Worm (Caenorhabditis elegans) whole organism, young adult: Measurements from ENCODE around the gene dlc-1.

Experiments used
- B0019.2 ChIP-seq: fragments of 200-800 bp; sonication (Bioruptor generic); conservative IDR thresholded peaks from 2 replicates; pipeline ENCODE4 v1.3.6; 2022; ENCODE audit warnings: missing genetic modification reagents, missing genetic modification characterization, missing compliant biosample characterization
- C06A6.2 ChIP-seq: fragments of 200-800 bp; sonication (Bioruptor generic); conservative IDR thresholded peaks from 2 replicates; pipeline ENCODE4 v1.3.6; 2022; ENCODE audit warnings: missing genetic modification characterization, missing compliant biosample characterization
- F37B4.10 ChIP-seq: fragments of 200-800 bp; sonication (Bioruptor generic); IDR thresholded peaks from 2 replicates; pipeline ENCODE4 v1.3.6; 2022; ENCODE audit warnings: missing genetic modification characterization, missing compliant biosample characterization
- F52B5.7 ChIP-seq: sonication (generic microtip); optimal IDR thresholded peaks from 2 replicates; lab custom pipeline; 2016; ENCODE audit warnings: mild to moderate bottlenecking, missing genetic modification characterization, missing compliant biosample characterization
- Y56A3A.18 ChIP-seq: fragments of 200-800 bp; sonication (Bioruptor generic); IDR thresholded peaks from 2 replicates; pipeline ENCODE4 v1.3.6; 2022; ENCODE audit warnings: missing genetic modification reagents, missing genetic modification characterization, missing compliant biosample characterization
- ZK185.1 ChIP-seq: sonication (generic microtip); optimal IDR thresholded peaks from 2 replicates; lab custom pipeline; 2016; ENCODE audit warnings: mild to moderate bottlenecking, missing genetic modification characterization, missing compliant biosample characterization; ENCODE audit not compliant: poor library complexity, severe bottlenecking
- aptf-3 ChIP-seq: fragments of 200-800 bp; sonication (Bioruptor generic); IDR thresholded peaks from 2 replicates; pipeline ENCODE4 v1.3.6; 2022; ENCODE audit warnings: missing genetic modification characterization, missing compliant biosample characterization
- atf-7 ChIP-seq: sonication (generic microtip); optimal IDR thresholded peaks from 2 replicates; lab custom pipeline; 2017; ENCODE audit warnings: mild to moderate bottlenecking, missing genetic modification characterization, missing compliant biosample characterization
- attf-5 ChIP-seq: fragments of 200-800 bp; sonication (Bioruptor generic); optimal IDR thresholded peaks from 2 replicates; lab custom pipeline; 2018; ENCODE audit warnings: mild to moderate bottlenecking, missing genetic modification characterization, missing compliant biosample characterization
- attf-6 ChIP-seq: fragments of 200-800 bp; sonication (Bioruptor generic); IDR thresholded peaks from 2 replicates; pipeline ENCODE4 v1.3.6; 2022; ENCODE audit warnings: missing genetic modification reagents, missing genetic modification characterization, missing compliant biosample characterization
- bed-1 ChIP-seq: fragments of 200-800 bp; sonication (Bioruptor generic); IDR thresholded peaks from 2 replicates; pipeline ENCODE4 v1.3.6; 2022; ENCODE audit warnings: missing genetic modification reagents, missing genetic modification characterization, missing compliant biosample characterization
- bed-2 ChIP-seq: fragments of 200-800 bp; sonication (Bioruptor generic); IDR thresholded peaks from 2 replicates; pipeline ENCODE4 v1.3.6; 2022; ENCODE audit warnings: missing genetic modification reagents, missing genetic modification characterization, missing compliant biosample characterization
- ccch-3 ChIP-seq: fragments of 200-800 bp; sonication (Bioruptor generic); optimal IDR thresholded peaks from 2 replicates; lab custom pipeline; 2018; ENCODE audit warnings: mild to moderate bottlenecking, missing genetic modification characterization, missing compliant biosample characterization
- cebp-1 ChIP-seq, 2 experiments: fragments of 200-800 bp in 1 of 2; sonication (Bioruptor generic) in 1 of 2; sonication (generic microtip) in 1 of 2; IDR thresholded peaks in 1 of 2; optimal IDR thresholded peaks in 1 of 2; 2 replicates each; pipeline versions ENCODE4 v1.3.6 to Lab custom; 2017 to 2022; ENCODE audit warnings: missing compliant biosample characterization in 2 of 2, missing genetic modification characterization in 2 of 2, mild to moderate bottlenecking in 1 of 2, missing genetic modification reagents in 1 of 2, moderate library complexity in 1 of 2
- cebp-2 ChIP-seq: fragments of 200-800 bp; sonication (Bioruptor generic); IDR thresholded peaks from 2 replicates; pipeline ENCODE4 v1.3.6; 2022; ENCODE audit warnings: missing genetic modification characterization, missing compliant biosample characterization
- ceh-100 ChIP-seq: fragments of 200-800 bp; sonication (Bioruptor generic); IDR thresholded peaks from 2 replicates; pipeline ENCODE4 v1.3.6; 2022; ENCODE audit warnings: missing genetic modification reagents, missing genetic modification characterization, missing compliant biosample characterization
- ceh-27 ChIP-seq: fragments of 200-800 bp; sonication (Bioruptor generic); optimal IDR thresholded peaks from 2 replicates; lab custom pipeline; 2018; ENCODE audit warnings: mild to moderate bottlenecking, missing genetic modification characterization, moderate library complexity, missing compliant biosample characterization
- ceh-40 ChIP-seq: fragments of 200-800 bp; sonication (Bioruptor generic); IDR thresholded peaks from 2 replicates; pipeline ENCODE4 v1.3.6; 2022; ENCODE audit warnings: missing genetic modification characterization, missing compliant biosample characterization
- ceh-58 ChIP-seq: fragments of 200-800 bp; sonication (Bioruptor generic); IDR thresholded peaks from 2 replicates; pipeline ENCODE4 v1.3.6; 2022; ENCODE audit warnings: missing genetic modification characterization, missing compliant biosample characterization
- ceh-79 ChIP-seq: sonication (generic microtip); optimal IDR thresholded peaks from 2 replicates; lab custom pipeline; 2017; ENCODE audit warnings: mild to moderate bottlenecking, missing genetic modification characterization, missing compliant biosample characterization
- ceh-91 ChIP-seq: fragments of 200-800 bp; sonication (Bioruptor generic); IDR thresholded peaks from 2 replicates; pipeline ENCODE4 v1.3.6; 2022; ENCODE audit warnings: missing genetic modification reagents, missing genetic modification characterization, missing compliant biosample characterization
- dpff-1 ChIP-seq: sonication (generic microtip); optimal IDR thresholded peaks from 2 replicates; lab custom pipeline; 2017; ENCODE audit warnings: mild to moderate bottlenecking, missing genetic modification characterization, missing compliant biosample characterization
- egl-18 ChIP-seq: fragments of 200-800 bp; sonication (Bioruptor generic); IDR thresholded peaks from 2 replicates; pipeline ENCODE4 v1.3.6; 2022; ENCODE audit warnings: missing genetic modification reagents, missing genetic modification characterization, missing compliant biosample characterization
- egrh-3 ChIP-seq: fragments of 200-800 bp; sonication (Bioruptor generic); IDR thresholded peaks from 2 replicates; pipeline ENCODE4 v1.3.6; 2022; ENCODE audit warnings: missing genetic modification reagents, missing genetic modification characterization, missing compliant biosample characterization
- hmg-1.2 ChIP-seq: fragments of 200-800 bp; sonication (Bioruptor generic); IDR thresholded peaks from 2 replicates; pipeline ENCODE4 v1.3.6; 2022; ENCODE audit warnings: missing genetic modification reagents, missing genetic modification characterization, missing compliant biosample characterization
- hsf-1 ChIP-seq: fragments of 200-800 bp; sonication (Bioruptor generic); IDR thresholded peaks from 2 replicates; pipeline ENCODE4 v1.3.6; 2022; ENCODE audit warnings: missing genetic modification reagents, missing genetic modification characterization, missing compliant biosample characterization
- let-526 ChIP-seq: fragments of 200-800 bp; sonication (Bioruptor generic); IDR thresholded peaks from 2 replicates; pipeline ENCODE4 v1.3.6; 2022; ENCODE audit warnings: missing genetic modification reagents, missing genetic modification characterization, missing compliant biosample characterization
- lin-54 ChIP-seq: fragments of 200-800 bp; sonication (Bioruptor generic); optimal IDR thresholded peaks from 2 replicates; lab custom pipeline; 2018; ENCODE audit warnings: mild to moderate bottlenecking, missing genetic modification characterization, missing compliant biosample characterization
- madf-6 ChIP-seq: fragments of 200-800 bp; sonication (Bioruptor generic); IDR thresholded peaks from 2 replicates; pipeline ENCODE4 v1.3.6; 2022; ENCODE audit warnings: missing genetic modification reagents, missing genetic modification characterization, missing compliant biosample characterization
- mcd-1 ChIP-seq: fragments of 200-800 bp; sonication (Bioruptor generic); IDR thresholded peaks from 2 replicates; pipeline ENCODE4 v1.3.6; 2022; ENCODE audit warnings: missing genetic modification reagents, missing genetic modification characterization, missing compliant biosample characterization
- mel-28 ChIP-seq: sonication (generic microtip); optimal IDR thresholded peaks from 2 replicates; lab custom pipeline; 2016; ENCODE audit warnings: borderline replicate concordance, mild to moderate bottlenecking, missing genetic modification characterization, missing compliant biosample characterization
- mes-4 ChIP-seq: sonication (generic microtip); optimal IDR thresholded peaks from 2 replicates; lab custom pipeline; 2016; ENCODE audit warnings: missing genotype, missing genetic modification characterization, missing compliant biosample characterization
- mxl-1 ChIP-seq: sonication (generic microtip); optimal IDR thresholded peaks from 2 replicates; lab custom pipeline; 2016; ENCODE audit warnings: missing genetic modification characterization, missing compliant biosample characterization
- nfya-2 ChIP-seq: fragments of 200-800 bp; sonication (Bioruptor generic); IDR thresholded peaks from 2 replicates; pipeline ENCODE4 v1.3.6; 2022; ENCODE audit warnings: missing genetic modification reagents, missing genetic modification characterization, missing compliant biosample characterization
- nfyb-1 ChIP-seq: fragments of 200-800 bp; sonication (Bioruptor generic); IDR thresholded peaks from 2 replicates; pipeline ENCODE4 v1.3.6; 2022; ENCODE audit warnings: missing genetic modification reagents, missing genetic modification characterization, missing compliant biosample characterization
- pha-4 ChIP-seq: fragments of 150-350 bp; sonication (generic microtip); optimal IDR thresholded peaks from 2 replicates; lab custom pipeline; 2014; ENCODE audit warnings: missing biosample characterization, missing genetic modification reagents, missing genetic modification characterization
- rec-8 ChIP-seq, 2 experiments: sonication (generic microtip); optimal IDR thresholded peaks; 2 replicates each; lab custom pipeline; 2016; ENCODE audit warnings: mild to moderate bottlenecking in 2 of 2, missing genetic modification characterization in 2 of 2, missing genetic modification reagents in 2 of 2, missing genotype in 2 of 2, missing biosample characterization in 1 of 2, missing compliant biosample characterization in 1 of 2, moderate library complexity in 1 of 2
- sdz-38 ChIP-seq: sonication (generic microtip); optimal IDR thresholded peaks from 2 replicates; lab custom pipeline; 2016; ENCODE audit warnings: missing genotype, missing genetic modification characterization, missing compliant biosample characterization
- snpc-1.1 ChIP-seq: sonication (generic microtip); optimal IDR thresholded peaks from 2 replicates; lab custom pipeline; 2017; ENCODE audit warnings: missing genetic modification characterization, mild to moderate bottlenecking, missing compliant biosample characterization, antibody characterized with exemption, moderate library complexity, missing genotype, missing genetic modification reagents; ENCODE audit not compliant: insufficient read depth
- snpc-3.4 ChIP-seq: sonication (generic microtip); optimal IDR thresholded peaks from 2 replicates; lab custom pipeline; 2017; ENCODE audit warnings: missing genetic modification characterization, mild to moderate bottlenecking, missing compliant biosample characterization, antibody characterized with exemption, moderate library complexity, missing genotype, missing genetic modification reagents
- somi-1 ChIP-seq: fragments of 200-800 bp; sonication (Bioruptor generic); optimal IDR thresholded peaks from 2 replicates; lab custom pipeline; 2018; ENCODE audit warnings: mild to moderate bottlenecking, missing genetic modification characterization, missing compliant biosample characterization
- tbp1 ChIP-seq: fragments of 200-800 bp; sonication (Bioruptor generic); optimal IDR thresholded peaks from 2 replicates; lab custom pipeline; 2018; ENCODE audit warnings: mild to moderate bottlenecking, missing genetic modification characterization, missing compliant biosample characterization
- tlf-1 ChIP-seq: fragments of 200-800 bp; sonication (Bioruptor generic); optimal IDR thresholded peaks from 2 replicates; lab custom pipeline; 2018; ENCODE audit warnings: mild to moderate bottlenecking, missing genetic modification characterization, missing compliant biosample characterization
- unc-130 ChIP-seq: sonication (generic microtip); optimal IDR thresholded peaks from 2 replicates; lab custom pipeline; 2016; ENCODE audit warnings: missing genetic modification reagents, missing genetic modification characterization, missing compliant biosample characterization
- zim-3 ChIP-seq: sonication (generic microtip); optimal IDR thresholded peaks from 2 replicates; lab custom pipeline; 2017; ENCODE audit warnings: mild to moderate bottlenecking, missing genetic modification characterization, moderate library complexity, missing compliant biosample characterization
- ztf-3 ChIP-seq: fragments of 200-800 bp; sonication (Bioruptor generic); optimal IDR thresholded peaks from 2 replicates; lab custom pipeline; 2018; ENCODE audit warnings: mild to moderate bottlenecking, missing genetic modification characterization, missing compliant biosample characterization

Gene dlc-1

DNA sequence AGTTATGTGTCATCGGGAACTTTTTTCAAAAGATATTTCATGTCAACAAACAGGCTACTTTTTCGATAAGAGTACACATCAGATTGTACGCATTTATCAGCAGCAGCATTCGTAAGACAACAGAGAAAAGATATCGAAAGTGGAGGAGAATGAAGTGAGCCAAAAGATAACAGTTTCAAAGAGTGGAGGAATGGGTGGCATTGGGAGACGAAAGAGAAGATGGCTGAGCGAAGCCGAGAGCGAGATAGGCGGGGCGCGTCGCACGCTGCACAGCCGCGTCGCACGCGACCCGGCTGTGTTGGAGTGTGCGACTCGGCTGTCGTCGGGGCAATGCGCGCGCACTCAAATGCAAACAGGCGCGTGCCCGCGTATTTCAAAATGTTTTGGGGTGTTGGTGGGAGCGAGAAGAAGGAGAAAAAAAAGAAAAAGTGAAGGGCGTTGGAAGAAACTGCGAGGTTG lies 563 bp upstream of the dlc-1 start (continued):
- TF ChIP-seq cebp-2 (GFP tag; lab: Robert Waterston, UW) = 0 out of 2 replicates have a peak, but pooled peaks have one; percentile 78
- TF ChIP-seq ceh-27 (GFP tag; lab: Kevin White, UChicago) = peak; percentile 90
- TF ChIP-seq lin-54 = peak; percentile 92
- TF ChIP-seq sdz-38 (tag; lab: Kevin White, UChicago) = no peak
- TF ChIP-seq mel-28 (tag; lab: Kevin White, UChicago) = peak; percentile 20
- peak; percentile 71 for TF ChIP-seq ceh-91 (GFP tag; lab: Robert Waterston, UW)
- TF ChIP-seq hsf-1 (GFP tag; lab: Robert Waterston, UW) = peak; percentile 80
- TF ChIP-seq snpc-3.4 (tag; lab: Kevin White, UChicago) = no peak
- peak; percentile 95 for TF ChIP-seq nfyb-1 (GFP tag; lab: Robert Waterston, UW)
- peak; percentile 30 for TF ChIP-seq ZK185.1 (tag; lab: Kevin White, UChicago)
- no peak for TF ChIP-seq egl-18

DNA sequence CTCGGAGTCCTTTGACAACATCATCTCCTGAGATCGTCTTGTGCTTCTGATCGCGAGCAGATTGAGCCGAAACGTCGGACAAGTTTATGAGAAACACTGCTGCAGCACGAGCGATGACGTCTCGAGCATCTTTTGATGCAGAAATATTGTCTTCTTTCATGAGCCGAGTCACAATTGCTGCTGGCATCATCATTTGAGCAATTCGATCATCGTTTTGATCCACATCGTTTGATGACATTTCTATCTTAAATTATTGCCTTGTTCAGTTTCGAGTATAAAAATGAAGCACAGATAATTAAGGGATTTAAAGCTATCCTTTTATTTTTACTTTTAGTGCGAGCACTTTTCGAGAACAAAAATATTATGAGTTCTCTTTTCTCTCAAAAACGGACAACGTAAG lies 969 bp downstream of the dlc-1 start, which contains the start of gene T26A5.8:
Gene T26A5.8, minus strand, starts transcription at position 247 of the 400 bp plus-strand sequence.
- TF ChIP-seq lin-54 = peak; percentile 63
- no peak for TF ChIP-seq egrh-3 (GFP tag; lab: Robert Waterston, UW)
- TF ChIP-seq F37B4.10 = no peak
- no peak for TF ChIP-seq mxl-1 (tag; lab: Kevin White, UChicago)
- TF ChIP-seq ceh-27 (GFP tag; lab: Kevin White, UChicago) = no peak
- peak; percentile 11 for TF ChIP-seq tlf-1
- TF ChIP-seq F52B5.7 (tag; lab: Kevin White, UChicago) = peak; percentile 73
- peak; percentile 36; the same call in 1 of the 2 replicates for TF ChIP-seq Y56A3A.18 (GFP tag; lab: Robert Waterston, UW)
- TF ChIP-seq ccch-3 (GFP tag; lab: Kevin White, UChicago) = no peak
- TF ChIP-seq dpff-1 (tag; lab: Kevin White, UChicago) = no peak
- TF ChIP-seq ceh-100 = peak; percentile 41; the same call in 1 of the 2 replicates
- TF ChIP-seq ceh-91 (GFP tag; lab: Robert Waterston, UW) = no peak
- no peak for TF ChIP-seq mes-4 (tag; lab: Kevin White, UChicago)
- TF ChIP-seq atf-7 (tag; lab: Kevin White, UChicago) = peak; percentile 33
- no peak for TF ChIP-seq nfya-2 (GFP tag; lab: Robert Waterston, UW)
- no peak for TF ChIP-seq let-526 (GFP tag; lab: Robert Waterston, UW)
- no peak for TF ChIP-seq ceh-58 (GFP tag; lab: Robert Waterston, UW)
- TF ChIP-seq zim-3 (tag; lab: Kevin White, UChicago) = peak; percentile 50
- peak; percentile 22 for TF ChIP-seq unc-130 (GFP tag; lab: Kevin White, UChicago)
- no peak for TF ChIP-seq C06A6.2 (GFP tag; lab: Robert Waterston, UW)
- TF ChIP-seq mcd-1 (GFP tag; lab: Robert Waterston, UW) = peak; percentile 47; the same call in 1 of the 2 replicates
- TF ChIP-seq madf-6 (GFP tag; lab: Robert Waterston, UW) = peak; percentile 65
- no peak for TF ChIP-seq rec-8 (tag; optimal IDR thresholded peaks at IDR 0.05; lab: Kevin White, UChicago)
- no peak for TF ChIP-seq B0019.2
- no peak for TF ChIP-seq ceh-79 (tag; lab: Kevin White, UChicago)
- TF ChIP-seq tbp1 (GFP tag; lab: Kevin White, UChicago) = peak; percentile 23
- TF ChIP-seq bed-1 (GFP tag; lab: Robert Waterston, UW) = no peak
- TF ChIP-seq somi-1 (GFP tag; lab: Kevin White, UChicago) = no peak
- TF ChIP-seq hmg-1.2 (GFP tag; lab: Robert Waterston, UW) = no peak
- peak; percentile 31; the same call in 1 of the 2 replicates for TF ChIP-seq attf-6 (GFP tag; lab: Robert Waterston, UW)
- TF ChIP-seq pha-4 = no peak
- TF ChIP-seq attf-5 = no peak
- TF ChIP-seq cebp-1 (GFP tag; IDR thresholded peaks at IDR 0.05; lab: Robert Waterston, UW) = no peak
- peak; percentile 26 for TF ChIP-seq cebp-1 (tag; optimal IDR thresholded peaks at IDR 0.05; lab: Kevin White, UChicago)
- no peak for TF ChIP-seq snpc-1.1 (tag; lab: Kevin White, UChicago)
- TF ChIP-seq ztf-3 = peak; percentile 50
- TF ChIP-seq bed-2 (GFP tag; lab: Robert Waterston, UW) = no peak
- TF ChIP-seq sdz-38 (tag; lab: Kevin White, UChicago) = no peak
- no peak for TF ChIP-seq aptf-3 (GFP tag; lab: Robert Waterston, UW)
- no peak for TF ChIP-seq ceh-40 (GFP tag; lab: Robert Waterston, UW)
